Worm (Caenorhabditis elegans) whole organism, L1 larva: ENCODE data around the gene C08A9.10.

Experiments
- C16A3.4 ChIP-seq: fragments of 150-350 bp; optimal IDR thresholded peaks from 2 replicates; lab custom pipeline; 2014; ENCODE audit warnings: missing biosample characterization, missing genetic modification characterization
- C34B4.2 ChIP-seq: sonication (generic microtip); optimal IDR thresholded peaks from 2 replicates; lab custom pipeline; 2017; ENCODE audit warnings: mild to moderate bottlenecking, missing genetic modification characterization, missing compliant biosample characterization
- aha-1 ChIP-seq: fragments of 150-350 bp; optimal IDR thresholded peaks from 2 replicates; lab custom pipeline; 2014; ENCODE audit warnings: missing biosample characterization, missing genetic modification characterization
- blmp-1 ChIP-seq: fragments of 150-350 bp; optimal IDR thresholded peaks from 2 replicates; lab custom pipeline; 2014; ENCODE audit warnings: missing biosample characterization, missing genetic modification characterization
- ceh-63 ChIP-seq: fragments of 200-800 bp; sonication (Bioruptor generic); optimal IDR thresholded peaks from 2 replicates; lab custom pipeline; 2018; ENCODE audit warnings: mild to moderate bottlenecking, missing genetic modification characterization, missing compliant biosample characterization
- ceh-8 ChIP-seq: fragments of 200-800 bp; sonication (Bioruptor generic); optimal IDR thresholded peaks from 2 replicates; lab custom pipeline; 2018; ENCODE audit warnings: mild to moderate bottlenecking, missing genetic modification characterization, moderate library complexity, missing compliant biosample characterization
- ceh-82 ChIP-seq, 3 experiments: fragments of 150-350 bp in 1 of 3; sonication (generic microtip) in 2 of 3; optimal IDR thresholded peaks; 2 replicates each; lab custom pipeline; 2014 to 2017; ENCODE audit warnings: missing biosample characterization in 3 of 3, missing genetic modification characterization in 3 of 3
- ceh-88 ChIP-seq: fragments of 200-800 bp; sonication (Bioruptor generic); IDR thresholded peaks from 2 replicates; pipeline ENCODE4 v1.3.6; 2022; ENCODE audit warnings: missing genetic modification characterization, missing compliant biosample characterization
- ceh-90 ChIP-seq: sonication (generic microtip); optimal IDR thresholded peaks from 2 replicates; lab custom pipeline; 2016; ENCODE audit warnings: missing genetic modification characterization, missing compliant biosample characterization
- dsc-1 ChIP-seq: sonication (generic microtip); optimal IDR thresholded peaks from 2 replicates; lab custom pipeline; 2016; ENCODE audit warnings: mild to moderate bottlenecking, missing genetic modification characterization, missing compliant biosample characterization
- egl-13 ChIP-seq: sonication (generic microtip); optimal IDR thresholded peaks from 2 replicates; lab custom pipeline; 2016; ENCODE audit warnings: missing genotype, missing genetic modification reagents, missing genetic modification characterization, missing compliant biosample characterization
- egl-27 ChIP-seq, 2 experiments: fragments of 150-350 bp in 1 of 2; sonication (generic microtip); optimal IDR thresholded peaks; 3 replicates each; lab custom pipeline; 2017 to 2018; ENCODE audit warnings: missing biosample characterization in 2 of 2, missing genetic modification characterization in 2 of 2, missing genetic modification reagents in 2 of 2
- elt-2 ChIP-seq: sonication (generic microtip); optimal IDR thresholded peaks from 2 replicates; lab custom pipeline; 2016; ENCODE audit warnings: missing genetic modification characterization, mild to moderate bottlenecking, inconsistent platforms, missing compliant biosample characterization, missing genetic modification reagents
- elt-3 ChIP-seq, 6 experiments: fragments of 150-350 bp in 1 of 6; sonication (generic microtip); optimal IDR thresholded peaks; 2 replicates each; lab custom pipeline; 2017 to 2018; ENCODE audit warnings: missing biosample characterization in 6 of 6, missing genetic modification characterization in 6 of 6, inconsistent platforms in 1 of 6
- fkh-10 ChIP-seq: sonication (generic microtip); optimal IDR thresholded peaks from 2 replicates; lab custom pipeline; 2017; ENCODE audit warnings: missing biosample characterization, missing genetic modification reagents, missing genetic modification characterization
- fkh-4 ChIP-seq: sonication (generic microtip); optimal IDR thresholded peaks from 2 replicates; lab custom pipeline; 2016; ENCODE audit warnings: missing compliant biosample characterization, missing genetic modification characterization, borderline replicate concordance
- fkh-8 ChIP-seq: sonication (generic microtip); optimal IDR thresholded peaks from 2 replicates; lab custom pipeline; 2016; ENCODE audit warnings: mild to moderate bottlenecking, missing genetic modification characterization, missing compliant biosample characterization
- hpl-2 ChIP-seq: fragments of 150-350 bp; optimal IDR thresholded peaks from 2 replicates; lab custom pipeline; 2014; ENCODE audit warnings: missing biosample characterization, missing genetic modification reagents, missing genetic modification characterization
- irx-1 ChIP-seq: sonication (generic microtip); optimal IDR thresholded peaks from 2 replicates; lab custom pipeline; 2016; ENCODE audit warnings: missing genetic modification characterization, missing compliant biosample characterization
- isw-1 ChIP-seq: fragments of 200-800 bp; sonication (Bioruptor generic); IDR thresholded peaks from 2 replicates; pipeline ENCODE4 v1.3.6; 2022; ENCODE audit warnings: missing genetic modification characterization, missing compliant biosample characterization
- lin-14 ChIP-seq: fragments of 200-800 bp; sonication (Bioruptor generic); optimal IDR thresholded peaks from 2 replicates; lab custom pipeline; 2018; ENCODE audit warnings: mild to moderate bottlenecking, missing genetic modification characterization, moderate library complexity, missing compliant biosample characterization
- lin-15B ChIP-seq: fragments of 150-350 bp; sonication (generic microtip); optimal IDR thresholded peaks from 3 replicates; lab custom pipeline; 2014; ENCODE audit warnings: missing biosample characterization, missing genetic modification characterization
- lin-35 ChIP-seq, 2 experiments: fragments of 150-350 bp; optimal IDR thresholded peaks; 2 replicates each; lab custom pipeline; 2014; ENCODE audit warnings: missing biosample characterization in 2 of 2, missing genetic modification characterization in 2 of 2, missing genetic modification reagents in 2 of 2
- lir-3 ChIP-seq: sonication (generic microtip); optimal IDR thresholded peaks from 2 replicates; lab custom pipeline; 2016; ENCODE audit warnings: mild to moderate bottlenecking, missing genetic modification characterization, moderate library complexity, missing compliant biosample characterization; ENCODE audit not compliant: poor library complexity
- lsy-2 ChIP-seq, 2 experiments: fragments of 150-350 bp; optimal IDR thresholded peaks; 2 replicates each; lab custom pipeline; 2014; ENCODE audit warnings: missing biosample characterization in 2 of 2, missing genetic modification characterization in 2 of 2
- mdl-1 ChIP-seq, 2 experiments: fragments of 150-350 bp; optimal IDR thresholded peaks; 2 replicates each; lab custom pipeline; 2014 to 2017; ENCODE audit warnings: missing biosample characterization in 2 of 2, missing genetic modification characterization in 2 of 2, inconsistent platforms in 1 of 2
- mep-1 ChIP-seq: fragments of 150-350 bp; optimal IDR thresholded peaks from 2 replicates; lab custom pipeline; 2014; ENCODE audit warnings: missing biosample characterization, missing genetic modification characterization
- nhr-19 ChIP-seq: fragments of 200-800 bp; sonication (Bioruptor generic); conservative IDR thresholded peaks from 2 replicates; pipeline ENCODE4 v1.3.6; 2022; ENCODE audit warnings: missing genetic modification characterization, missing compliant biosample characterization
- nhr-20 ChIP-seq: sonication (generic microtip); optimal IDR thresholded peaks from 2 replicates; lab custom pipeline; 2016; ENCODE audit warnings: mild to moderate bottlenecking, missing genetic modification characterization, missing compliant biosample characterization
- nhr-237 ChIP-seq: fragments of 150-350 bp; optimal IDR thresholded peaks from 2 replicates; lab custom pipeline; 2014; ENCODE audit warnings: missing biosample characterization, missing genetic modification characterization
- nhr-47 ChIP-seq: sonication (generic microtip); optimal IDR thresholded peaks from 2 replicates; lab custom pipeline; 2016; ENCODE audit warnings: mild to moderate bottlenecking, missing genetic modification characterization, moderate library complexity, missing compliant biosample characterization
- nhr-71 ChIP-seq: sonication (generic microtip); optimal IDR thresholded peaks from 2 replicates; lab custom pipeline; 2016; ENCODE audit warnings: mild to moderate bottlenecking, missing genetic modification characterization, moderate library complexity, missing compliant biosample characterization
- nhr-84 ChIP-seq: sonication (generic microtip); optimal IDR thresholded peaks from 2 replicates; lab custom pipeline; 2017; ENCODE audit warnings: missing biosample characterization, missing genetic modification characterization
- nhr-85 ChIP-seq: sonication (generic microtip); peaks from one replicate; lab custom pipeline; 2016; ENCODE audit warnings: missing genetic modification characterization, inconsistent platforms, missing compliant biosample characterization
- nhr-90 ChIP-seq: sonication (generic microtip); optimal IDR thresholded peaks from 2 replicates; lab custom pipeline; 2016; ENCODE audit warnings: mild to moderate bottlenecking, missing genetic modification characterization, missing compliant biosample characterization; ENCODE audit not compliant: poor library complexity
- pag-3 ChIP-seq: sonication (generic microtip); optimal IDR thresholded peaks from 2 replicates; lab custom pipeline; 2017; ENCODE audit warnings: missing genetic modification characterization, mild to moderate bottlenecking, missing compliant biosample characterization, antibody characterized with exemption, borderline replicate concordance; ENCODE audit not compliant: insufficient read depth
- pqm-1 ChIP-seq: sonication (generic microtip); optimal IDR thresholded peaks from 3 replicates; lab custom pipeline; 2017; ENCODE audit warnings: missing biosample characterization, missing genetic modification characterization
- rnt-1 ChIP-seq: sonication (generic microtip); optimal IDR thresholded peaks from 2 replicates; lab custom pipeline; 2016; ENCODE audit warnings: mild to moderate bottlenecking, missing genetic modification characterization, moderate library complexity, missing compliant biosample characterization
- skn-1 ChIP-seq: fragments of 150-350 bp; optimal IDR thresholded peaks from 2 replicates; lab custom pipeline; 2014; ENCODE audit warnings: missing biosample characterization, missing genetic modification characterization
- snpc-4 ChIP-seq: fragments of 150-350 bp; optimal IDR thresholded peaks from 2 replicates; lab custom pipeline; 2014; ENCODE audit warnings: missing biosample characterization, missing genetic modification characterization
- snu-23 ChIP-seq: sonication (generic microtip); optimal IDR thresholded peaks from 2 replicates; lab custom pipeline; 2016; ENCODE audit warnings: missing genetic modification characterization, missing compliant biosample characterization
- tbx-2 ChIP-seq: sonication (generic microtip); optimal IDR thresholded peaks from 2 replicates; lab custom pipeline; 2016; ENCODE audit warnings: missing genetic modification characterization, missing compliant biosample characterization
- unc-130 ChIP-seq: fragments of 150-350 bp; optimal IDR thresholded peaks from 2 replicates; lab custom pipeline; 2017; ENCODE audit warnings: missing biosample characterization, missing genetic modification characterization, inconsistent platforms
- unc-30 ChIP-seq: sonication (generic microtip); optimal IDR thresholded peaks from 2 replicates; lab custom pipeline; 2017; ENCODE audit warnings: missing biosample characterization, missing genetic modification characterization
- unc-62 ChIP-seq: fragments of 150-350 bp; optimal IDR thresholded peaks from 2 replicates; lab custom pipeline; 2014; ENCODE audit warnings: missing biosample characterization, missing genetic modification reagents, missing genetic modification characterization
- vab-15 ChIP-seq: sonication (generic microtip); optimal IDR thresholded peaks from 2 replicates; lab custom pipeline; 2017; ENCODE audit warnings: missing genotype, mild to moderate bottlenecking, missing genetic modification characterization, missing compliant biosample characterization
- zag-1 ChIP-seq: fragments of 150-350 bp; optimal IDR thresholded peaks from 2 replicates; lab custom pipeline; 2014; ENCODE audit warnings: missing biosample characterization, missing genetic modification characterization
- zip-4 ChIP-seq: fragments of 200-800 bp; sonication (Bioruptor generic); optimal IDR thresholded peaks from 2 replicates; lab custom pipeline; 2018; ENCODE audit warnings: mild to moderate bottlenecking, missing genetic modification characterization, moderate library complexity, missing compliant biosample characterization
- ztf-11 ChIP-seq, 2 experiments: sonication (generic microtip); optimal IDR thresholded peaks; 2 replicates each; lab custom pipeline; 2016 to 2017; ENCODE audit warnings: missing genetic modification characterization in 2 of 2, missing biosample characterization in 1 of 2, missing compliant biosample characterization in 1 of 2
- ztf-4 ChIP-seq: fragments of 150-350 bp; optimal IDR thresholded peaks from 2 replicates; lab custom pipeline; 2014; ENCODE audit warnings: missing biosample characterization, missing genetic modification characterization

Gene C08A9.10

ce11 chrX:17062165-17062564 lies 18.8 kb upstream of the C08A9.10 start:
- TF ChIP-seq egl-27 (tag; optimal IDR thresholded peaks at IDR 0.05; lab: Kevin White, UChicago) (no peak), nhr-90 (peak; percentile 9), elt-3 (tag; optimal IDR thresholded peaks at IDR 0.05; lab: Kevin White, UChicago) (peak in 2 of 6 experiments; percentile 69 to 95), C34B4.2 (tag; lab: Kevin White, UChicago) (no peak), mep-1 (tag; lab: Kevin White, UChicago) (peak; percentile 6), irx-1 (tag; lab: Kevin White, UChicago) (no peak), isw-1 (GFP tag; lab: Robert Waterston, UW) (no peak), lsy-2 (tag; optimal IDR thresholded peaks at IDR 0.05; lab: Kevin White, UChicago) (peak in 1 of 2 experiments; percentile 22), rnt-1 (tag; lab: Kevin White, UChicago) (no peak), aha-1 (tag; lab: Kevin White, UChicago) (no peak), pag-3 (tag; lab: Kevin White, UChicago) (no peak), hpl-2 (GFP tag; lab: Kevin White, UChicago) (no peak), blmp-1 (tag; lab: Kevin White, UChicago) (peak; percentile 96), egl-13 (no peak), pqm-1 (no peak), unc-130 (tag; lab: Kevin White, UChicago) (peak; percentile 24), nhr-85 (tag; lab: Kevin White, UChicago) (peak; percentile 78), nhr-71 (tag; lab: Kevin White, UChicago) (peak; percentile 78), nhr-19 (GFP tag; lab: Robert Waterston, UW) (peak; percentile 30; the same call in 1 of the 2 replicates), fkh-10 (GFP tag; lab: Kevin White, UChicago) (no peak), unc-62 (GFP tag; lab: Kevin White, UChicago) (no peak), ceh-82 (tag; optimal IDR thresholded peaks at IDR 0.05; lab: Kevin White, UChicago) (no peak), unc-30 (tag; lab: Kevin White, UChicago) (no peak), lin-35 (GFP tag; optimal IDR thresholded peaks at IDR 0.05; lab: Kevin White, UChicago) (peak in 1 of 2 experiments; percentile 64), lin-14 (GFP tag; lab: Kevin White, UChicago) (peak; percentile 70), tbx-2 (tag; lab: Kevin White, UChicago) (peak; percentile 19), fkh-8 (no peak), ceh-8 (no peak), lin-15B (no peak), nhr-20 (tag; lab: Kevin White, UChicago) (peak; percentile 66), vab-15 (tag; lab: Kevin White, UChicago) (peak; percentile 30), zip-4 (GFP tag; lab: Kevin White, UChicago) (no peak), fkh-4 (tag; lab: Kevin White, UChicago) (peak; percentile 71), snu-23 (GFP tag; lab: Kevin White, UChicago) (peak; percentile 46), skn-1 (no peak), lir-3 (no peak), mdl-1 (tag; optimal IDR thresholded peaks at IDR 0.05; lab: Kevin White, UChicago) (peak in 1 of 2 experiments; percentile 86), C16A3.4 (tag; lab: Kevin White, UChicago) (peak; percentile 20), dsc-1 (tag; lab: Kevin White, UChicago) (peak; percentile 93), ceh-63 (GFP tag; lab: Kevin White, UChicago) (no peak)

ce11 chrX:17063749-17064252 lies 17.2 kb upstream of the C08A9.10 start:
- TF ChIP-seq skn-1 (peak; percentile 3), lin-14 (GFP tag; lab: Kevin White, UChicago) (peak; percentile 88), ceh-88 (GFP tag; lab: Robert Waterston, UW) (no peak), lsy-2 (tag; optimal IDR thresholded peaks at IDR 0.05; lab: Kevin White, UChicago) (peak in 1 of 2 experiments; percentile 66), blmp-1 (tag; lab: Kevin White, UChicago) (peak; percentile 82), pag-3 (tag; lab: Kevin White, UChicago) (no peak), nhr-19 (GFP tag; lab: Robert Waterston, UW) (peak; percentile 80), nhr-237 (tag; lab: Kevin White, UChicago) (no peak), snpc-4 (tag; lab: Kevin White, UChicago) (no peak), ceh-90 (tag; lab: Kevin White, UChicago) (no peak), ztf-4 (no peak), nhr-84 (no peak), dsc-1 (tag; lab: Kevin White, UChicago) (no peak), rnt-1 (tag; lab: Kevin White, UChicago) (peak; percentile 10), nhr-47 (tag; lab: Kevin White, UChicago) (peak; percentile 46), ztf-11 (tag; optimal IDR thresholded peaks at IDR 0.05; lab: Kevin White, UChicago) (no peak), mep-1 (tag; lab: Kevin White, UChicago) (peak; percentile 66), zag-1 (tag; lab: Kevin White, UChicago) (no peak), nhr-71 (tag; lab: Kevin White, UChicago) (peak; percentile 91), elt-2 (tag; lab: Kevin White, UChicago) (peak; percentile 70)
